Fruit fly (Drosophila melanogaster) whole organism, prepupa: Measurements from ENCODE around the gene CG13924.

Source experiments
- Blimp-1 ChIP-seq: fragments of 200-800 bp; sonication (Bioruptor generic); optimal IDR thresholded peaks from 3 replicates; lab custom pipeline; 2017; ENCODE audit warnings: missing biosample characterization, missing genetic modification characterization, mild to moderate bottlenecking, moderate library complexity, missing genetic modification reagents
- CG16779 ChIP-seq: fragments of 200-800 bp; sonication (Bioruptor generic); optimal IDR thresholded peaks from 3 replicates; lab custom pipeline; 2017; ENCODE audit warnings: missing biosample characterization, mild to moderate bottlenecking, missing genetic modification characterization
- CG34406 ChIP-seq: fragments of 200-800 bp; sonication (Bioruptor generic); optimal IDR thresholded peaks from 3 replicates; lab custom pipeline; 2016; ENCODE audit warnings: missing biosample characterization, missing genetic modification characterization
- CG4318 ChIP-seq: fragments of 200-800 bp; sonication (Bioruptor generic); optimal IDR thresholded peaks from 3 replicates; lab custom pipeline; 2017; ENCODE audit warnings: missing biosample characterization, mild to moderate bottlenecking, missing genetic modification characterization
- CG7368 ChIP-seq: fragments of 200-800 bp; sonication (Bioruptor generic); optimal IDR thresholded peaks from 3 replicates; lab custom pipeline; 2016; ENCODE audit warnings: missing biosample characterization, missing genetic modification characterization
- Lpt ChIP-seq: fragments of 200-800 bp; sonication (Bioruptor generic); optimal IDR thresholded peaks from 3 replicates; lab custom pipeline; 2016; ENCODE audit warnings: missing biosample characterization, missing genetic modification characterization
- Sox102F ChIP-seq: fragments of 200-800 bp; sonication (Bioruptor generic); optimal IDR thresholded peaks from 2 replicates; lab custom pipeline; 2016; ENCODE audit warnings: missing biosample characterization, mild to moderate bottlenecking, missing genetic modification characterization
- Sox14 ChIP-seq: fragments of 200-800 bp; sonication (Bioruptor generic); optimal IDR thresholded peaks from 3 replicates; lab custom pipeline; 2016; ENCODE audit warnings: missing biosample characterization, missing genetic modification characterization
- eg ChIP-seq: fragments of 200-800 bp; sonication (Bioruptor generic); IDR thresholded peaks from 3 replicates; pipeline ENCODE4 v1.3.6; 2022; ENCODE audit warnings: missing biosample characterization, missing genetic modification characterization

dm6 chr3L:1904440-1904839 is 34.6 kb downstream of the CG13924 start:
- TF ChIP-seq CG7368 (GFP tag; lab: Kevin White, UChicago) (no peak), Lpt (GFP tag; lab: Kevin White, UChicago) (no peak), CG4318 (GFP tag; lab: Kevin White, UChicago) (no peak), Sox14 (GFP tag; lab: Kevin White, UChicago) (no peak), eg (peak; percentile 38; the same call in 2 of the 3 replicates), Sox102F (GFP tag; lab: Kevin White, UChicago) (no peak), CG34406 (GFP tag; lab: Kevin White, UChicago) (no peak), CG16779 (tag; lab: Kevin White, UChicago) (no peak), Blimp-1 (GFP tag; lab: Kevin White, UChicago) (no peak)
